Worm (Caenorhabditis elegans): ENCODE data around the gene K03B4.4.

- TF ChIP-seq pha-4 (tag; optimal IDR thresholded peaks at IDR 0.05) (peak; percentile 72), elt-2 (tag; optimal IDR thresholded peaks at IDR 0.05) (peak; percentile 25), nhr-77 (tag; optimal IDR thresholded peaks at IDR 0.05) (no peak), unc-62 (GFP tag; optimal IDR thresholded peaks at IDR 0.05) (no peak), ztf-11 (tag; optimal IDR thresholded peaks at IDR 0.05) (no peak)
These were observed 5.1 kb downstream of the K03B4.4 start, which contains the start of gene taf-10 for ce11 chrV:4686680-4687470.

Data from whole organism, L3 larva.